Fruit fly (Drosophila melanogaster): ENCODE data around the gene dbe.

Gene dbe

DNA sequence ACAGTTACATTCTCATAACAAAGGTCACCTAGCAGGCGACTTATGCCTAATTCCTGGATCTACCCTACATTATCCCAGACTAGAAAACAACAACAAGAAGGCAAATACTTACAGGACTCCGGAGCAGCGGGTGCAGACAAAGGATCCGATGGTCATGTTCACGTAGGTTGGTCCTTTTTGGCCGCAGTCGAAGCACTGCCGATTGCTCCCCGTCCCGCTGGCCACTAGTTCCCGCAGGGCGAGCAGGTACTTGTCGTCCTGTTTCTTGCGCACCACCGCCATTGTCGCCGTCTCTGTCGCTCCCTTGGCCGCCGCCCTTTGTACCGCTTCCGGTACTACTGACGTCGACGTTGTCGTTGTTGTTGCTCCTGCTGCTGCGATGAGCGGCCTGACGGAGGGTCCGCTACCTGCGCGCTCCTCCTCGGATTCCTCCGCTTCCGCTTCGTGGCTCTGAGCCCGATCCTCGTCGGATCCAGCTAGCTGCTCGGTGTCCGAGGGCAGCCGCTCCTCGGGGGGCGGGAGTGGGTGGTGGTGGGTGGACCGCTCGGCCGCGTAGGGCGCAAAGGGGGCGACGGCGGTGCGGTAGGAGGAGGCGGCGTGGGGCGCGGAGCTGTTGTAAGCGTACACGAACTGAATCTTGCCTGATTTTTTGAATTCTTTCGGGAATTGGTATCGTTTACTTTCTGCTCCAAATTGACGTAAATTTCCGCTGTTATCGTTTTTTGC lies 19.7 kb downstream of the dbe start:
- no peak for TF ChIP-seq CG8478 (optimal IDR thresholded peaks at IDR 0.05)
- no peak for TF ChIP-seq CTCF (optimal IDR thresholded peaks at IDR 0.05)

- TF ChIP-seq CTCF (optimal IDR thresholded peaks at IDR 0.05) (no peak), CG8478 (optimal IDR thresholded peaks at IDR 0.05) (no peak)
Measured at dm6 chr2L:849138-849744, 20.4 kb downstream of the dbe start.

DNA sequence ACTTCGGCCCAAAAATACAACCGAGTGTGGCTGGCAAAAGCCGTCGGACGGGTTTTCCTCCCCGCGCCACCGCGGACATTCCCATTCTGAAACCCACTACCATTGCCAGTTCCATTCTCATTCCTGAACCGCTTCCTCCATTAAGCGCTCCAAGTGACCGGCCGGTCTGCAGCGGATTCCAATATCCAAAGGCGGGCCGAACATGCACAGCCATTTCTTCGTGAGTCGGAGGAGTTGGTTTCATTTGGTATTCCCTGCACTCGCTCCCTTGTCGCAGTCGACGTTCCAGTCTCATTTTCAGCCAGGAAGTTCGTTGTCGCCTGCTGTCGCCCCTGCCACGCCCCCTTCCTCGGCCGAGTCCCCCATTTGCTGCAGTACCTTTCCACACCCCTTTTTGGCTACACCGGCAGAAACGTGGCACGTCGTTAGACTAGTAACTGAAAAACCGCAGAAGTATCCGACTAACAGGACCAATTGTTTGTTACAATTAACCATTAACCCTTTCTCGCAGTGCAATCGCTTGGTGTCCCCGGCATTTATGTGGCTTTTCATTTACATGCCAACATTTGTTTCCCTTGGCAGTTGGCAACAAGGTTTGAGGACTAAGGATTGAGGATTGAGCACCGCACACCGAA lies 21.6 kb downstream of the dbe start:
- TF ChIP-seq CTCF (optimal IDR thresholded peaks at IDR 0.05) (no peak), CG8478 (optimal IDR thresholded peaks at IDR 0.05) (no peak)

dm6 chr2L:847189-847987 lies 22.3 kb downstream of the dbe start:
- TF ChIP-seq CG8478 (optimal IDR thresholded peaks at IDR 0.05) (no peak), CTCF (optimal IDR thresholded peaks at IDR 0.05) (no peak)

DNA sequence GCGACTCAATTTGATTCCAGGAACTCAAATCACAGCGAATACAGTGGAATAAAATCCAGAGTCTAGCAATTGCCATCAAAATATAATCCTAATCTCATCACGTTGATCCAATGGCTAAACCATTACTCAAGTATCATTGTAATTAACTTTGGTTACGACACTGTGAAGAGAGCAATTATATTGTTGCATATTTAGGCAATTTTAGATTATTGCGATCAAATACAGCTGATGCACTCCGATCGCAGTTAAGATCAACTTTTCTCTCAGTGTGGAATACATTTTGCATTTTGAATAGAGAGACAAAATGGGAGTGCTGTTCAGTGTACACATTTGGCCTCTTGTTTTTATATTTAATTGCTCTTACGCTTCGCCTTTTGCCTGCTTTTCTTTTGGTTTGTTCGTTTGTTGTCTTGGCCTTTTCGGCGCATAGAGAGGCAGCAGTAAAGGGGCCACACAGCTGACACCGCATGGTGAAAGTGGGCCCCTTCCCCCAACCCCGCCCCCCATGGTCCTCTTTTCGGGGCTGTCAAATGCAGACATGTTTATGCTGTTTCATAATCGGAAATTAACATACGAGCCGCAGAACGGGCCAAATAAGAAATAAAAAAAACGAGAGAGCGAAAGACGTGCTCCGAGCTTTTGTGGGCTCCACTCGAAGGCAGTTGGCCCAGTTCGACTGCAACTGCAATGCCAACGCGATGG lies 23.3 kb downstream of the dbe start:
- no peak for TF ChIP-seq CTCF (optimal IDR thresholded peaks at IDR 0.05)
- no peak for TF ChIP-seq CG8478 (optimal IDR thresholded peaks at IDR 0.05)

dm6 chr2L:845341-846004 lies 24.2 kb downstream of the dbe start:
- TF ChIP-seq CG8478 (optimal IDR thresholded peaks at IDR 0.05) (no peak), CTCF (optimal IDR thresholded peaks at IDR 0.05) (no peak)

DNA sequence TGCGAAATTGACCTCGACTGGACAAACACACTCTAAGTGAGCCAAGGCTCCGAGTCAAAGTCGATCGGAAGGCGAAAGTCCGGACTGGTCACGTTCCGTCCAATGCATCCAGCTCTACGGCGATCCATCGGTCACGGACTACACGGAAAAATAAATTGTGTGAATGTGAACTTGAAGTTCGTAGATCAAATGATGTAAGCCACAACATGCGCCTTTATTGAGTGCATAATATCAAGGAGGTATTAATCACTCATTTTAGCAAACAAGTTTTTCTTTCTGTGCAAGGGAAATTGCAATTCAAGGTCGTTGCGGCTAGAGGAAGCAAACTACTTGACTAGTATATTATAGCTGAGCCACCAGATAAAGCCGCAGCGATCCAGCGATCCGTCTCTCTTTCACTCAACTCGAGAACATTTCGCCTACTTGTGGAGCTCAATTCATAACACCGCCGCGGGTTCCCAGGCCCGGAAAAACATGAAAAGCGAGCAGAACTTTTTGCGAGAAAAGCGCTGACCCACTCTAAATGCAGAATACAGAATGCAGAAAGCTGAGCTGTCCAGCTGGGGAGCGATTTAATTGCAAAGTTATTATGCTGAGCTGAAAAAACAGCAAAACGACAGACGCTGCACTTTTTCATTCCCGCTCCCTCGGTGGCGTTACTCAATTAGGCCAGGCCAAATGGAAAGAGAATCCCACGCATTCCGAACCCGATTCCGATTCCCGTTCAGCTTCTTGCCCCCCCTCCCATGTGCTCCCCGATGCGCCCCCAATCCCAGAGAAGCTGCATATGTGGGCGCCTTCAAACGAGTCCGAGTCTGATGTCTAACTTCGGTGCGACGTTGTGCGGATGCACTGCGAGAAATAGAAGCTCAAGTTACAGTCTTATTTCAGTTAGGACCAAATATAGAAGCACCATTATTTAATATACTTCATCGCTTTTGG lies 25.5 kb downstream of the dbe start:
- TF ChIP-seq CTCF (optimal IDR thresholded peaks at IDR 0.05) (no peak), CG8478 (optimal IDR thresholded peaks at IDR 0.05) (no peak)

- TF ChIP-seq CTCF (optimal IDR thresholded peaks at IDR 0.05): no peak
- no peak for TF ChIP-seq CG8478 (optimal IDR thresholded peaks at IDR 0.05)
Measured at dm6 chr2L:843301-843700, 26.4 kb downstream of the dbe start.

DNA sequence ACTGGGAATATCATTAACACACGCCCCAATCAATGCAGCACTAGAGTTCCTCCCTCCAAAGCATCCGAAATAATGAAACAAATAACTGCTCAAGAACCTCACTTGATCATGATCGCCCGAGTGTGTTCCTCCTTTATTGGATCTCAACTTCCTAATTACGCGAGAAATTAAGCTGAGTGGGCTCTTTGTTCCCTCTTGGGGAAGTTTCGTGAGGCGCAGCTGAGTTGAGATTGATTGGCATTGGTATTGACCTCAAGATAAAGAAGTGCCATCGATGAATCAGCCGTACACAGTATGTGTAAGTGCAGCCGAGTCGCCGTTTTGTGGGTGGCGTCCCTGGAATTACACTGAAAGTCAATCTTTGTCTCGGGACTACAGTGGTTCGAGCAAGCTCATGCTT lies 26.8 kb downstream of the dbe start:
- TF ChIP-seq CG8478 (optimal IDR thresholded peaks at IDR 0.05): no peak
- no peak for TF ChIP-seq CTCF (optimal IDR thresholded peaks at IDR 0.05)

DNA sequence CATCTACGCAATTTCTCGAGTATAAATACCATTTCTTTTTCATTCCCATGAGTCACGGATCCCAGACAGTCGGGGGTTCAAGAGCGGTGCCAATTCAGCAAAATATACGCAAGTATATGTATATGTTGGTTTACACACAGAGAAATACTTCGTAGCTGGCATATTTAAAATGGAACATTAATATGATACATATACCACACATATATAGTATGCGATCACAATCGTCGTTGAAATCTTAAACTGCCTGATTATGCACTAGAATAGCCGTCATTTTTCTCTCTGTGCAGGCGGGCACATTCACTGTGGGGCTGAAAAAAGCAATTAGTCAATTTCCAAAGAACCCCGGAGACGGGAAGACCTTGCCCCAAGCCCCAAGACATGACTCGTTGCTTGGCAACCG lies 27.9 kb downstream of the dbe start:
- TF ChIP-seq CG8478 (optimal IDR thresholded peaks at IDR 0.05) (no peak), CTCF (optimal IDR thresholded peaks at IDR 0.05) (no peak)

DNA sequence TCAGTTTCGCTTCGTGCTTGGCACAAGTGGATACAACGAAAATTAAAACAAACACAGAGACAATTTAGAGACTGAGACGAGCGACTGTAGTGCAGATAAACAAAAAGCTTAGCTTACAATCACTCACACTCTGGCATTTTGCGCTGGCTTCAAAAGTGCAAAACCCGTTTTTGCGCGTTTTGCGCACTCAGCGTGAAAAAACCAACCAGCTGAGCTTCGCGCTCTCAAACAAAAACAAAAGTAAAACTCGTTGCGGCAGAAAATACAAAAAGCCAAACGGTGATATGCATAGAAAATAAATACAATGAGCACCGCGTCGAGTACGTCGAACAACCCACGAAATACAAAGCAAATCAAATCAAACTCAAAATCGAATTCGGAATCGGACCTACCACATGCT lies 28.9 kb downstream of the dbe start:
- TF ChIP-seq CG8478 (optimal IDR thresholded peaks at IDR 0.05) (no peak), CTCF (optimal IDR thresholded peaks at IDR 0.05) (no peak)

dm6 chr2L:840022-840421 lies 29.6 kb downstream of the dbe start:
- no peak for TF ChIP-seq CG8478 (optimal IDR thresholded peaks at IDR 0.05)
- no peak for TF ChIP-seq CTCF (optimal IDR thresholded peaks at IDR 0.05)

DNA sequence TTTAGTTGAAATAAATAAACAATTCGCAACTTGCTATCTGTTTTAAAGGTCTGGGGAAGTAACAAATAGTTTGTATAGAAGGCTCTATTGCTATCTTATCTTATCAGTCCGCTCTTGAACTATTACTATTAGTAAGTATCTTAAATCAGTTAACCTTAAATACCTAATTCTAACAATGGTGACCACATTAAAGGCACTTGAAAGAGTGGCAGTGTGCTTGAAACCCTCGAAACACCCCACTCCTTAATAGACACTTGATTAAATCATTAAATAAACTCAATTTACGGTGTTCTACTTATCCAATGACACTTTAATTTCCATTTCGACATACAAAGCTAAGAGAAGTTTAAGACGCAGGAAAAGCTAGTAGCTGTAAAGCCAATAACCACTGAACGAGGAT lies 30.9 kb downstream of the dbe start:
- TF ChIP-seq CTCF (optimal IDR thresholded peaks at IDR 0.05) (no peak), CG8478 (optimal IDR thresholded peaks at IDR 0.05) (no peak)
